Fruit fly (Drosophila melanogaster) whole organism, embryonic: Measurements from ENCODE around the gene Rilpl.

Experiments used
- Adf1 ChIP-seq: fragments of 200-800 bp; sonication (Bioruptor generic); IDR thresholded peaks from 2 replicates; pipeline ENCODE4 v1.3.6; 2022; ENCODE audit warnings: missing biosample characterization, missing genetic modification characterization
- Bgb ChIP-seq: fragments of 200-800 bp; sonication (Bioruptor generic); IDR thresholded peaks from 2 replicates; pipeline ENCODE4 v1.3.6; 2022; ENCODE audit warnings: missing biosample characterization, missing genetic modification characterization; ENCODE audit not compliant: partially characterized antibody
- Bteb2 ChIP-seq: fragments of 200-800 bp; sonication (Bioruptor generic); optimal IDR thresholded peaks from 2 replicates; lab custom pipeline; 2016; ENCODE audit warnings: missing biosample characterization, missing genetic modification characterization
- CG1024 ChIP-seq: fragments of 200-800 bp; sonication (Bioruptor generic); IDR thresholded peaks from 2 replicates; pipeline ENCODE4 v1.3.6; 2022; ENCODE audit warnings: missing biosample characterization, missing genetic modification characterization
- CG10462 ChIP-seq: fragments of 200-800 bp; sonication (Bioruptor generic); optimal IDR thresholded peaks from 2 replicates; lab custom pipeline; 2016; ENCODE audit warnings: missing biosample characterization, missing genetic modification characterization
- CG10654 ChIP-seq: fragments of 200-800 bp; sonication (Bioruptor generic); optimal IDR thresholded peaks from 2 replicates; lab custom pipeline; 2016; ENCODE audit warnings: missing biosample characterization, missing genetic modification characterization
- CG12155 ChIP-seq: fragments of 200-800 bp; sonication (Bioruptor generic); optimal IDR thresholded peaks from 3 replicates; lab custom pipeline; 2016; ENCODE audit warnings: missing biosample characterization, missing genetic modification characterization
- CG12236 ChIP-seq: fragments of 200-800 bp; sonication (Bioruptor generic); optimal IDR thresholded peaks from 2 replicates; lab custom pipeline; 2016; ENCODE audit warnings: missing biosample characterization, missing genetic modification characterization
- CG12942 ChIP-seq: fragments of 200-800 bp; sonication (Bioruptor generic); optimal IDR thresholded peaks from 3 replicates; lab custom pipeline; 2016; ENCODE audit warnings: missing biosample characterization, missing genetic modification characterization
- CG13424 ChIP-seq: fragments of 200-800 bp; sonication (Bioruptor generic); optimal IDR thresholded peaks from 2 replicates; lab custom pipeline; 2019; ENCODE audit warnings: missing biosample characterization, mild to moderate bottlenecking, missing genetic modification characterization, moderate library complexity
- CG15073 ChIP-seq: fragments of 200-800 bp; sonication (Bioruptor generic); optimal IDR thresholded peaks from 2 replicates; lab custom pipeline; 2016; ENCODE audit warnings: missing biosample characterization, missing genetic modification characterization
- CG17328 ChIP-seq: fragments of 200-800 bp; sonication (Bioruptor generic); IDR thresholded peaks from 2 replicates; pipeline ENCODE4 v1.3.6; 2022; ENCODE audit warnings: missing biosample characterization, missing genetic modification characterization
- CG17912 ChIP-seq: fragments of 200-800 bp; sonication (Bioruptor generic); optimal IDR thresholded peaks from 2 replicates; lab custom pipeline; 2018; ENCODE audit warnings: missing biosample characterization, mild to moderate bottlenecking, missing genetic modification characterization
- CG1832 ChIP-seq: fragments of 200-800 bp; sonication (Bioruptor generic); optimal IDR thresholded peaks from 2 replicates; lab custom pipeline; 2017; ENCODE audit warnings: missing biosample characterization, mild to moderate bottlenecking, missing genetic modification characterization, inconsistent platforms
- CG2199 ChIP-seq: fragments of 200-800 bp; sonication (Bioruptor generic); IDR thresholded peaks from 3 replicates; pipeline ENCODE4 v1.3.6; 2022; ENCODE audit warnings: missing biosample characterization, missing genetic modification characterization
- CG3838 ChIP-seq: fragments of 200-800 bp; sonication (Bioruptor generic); optimal IDR thresholded peaks from 3 replicates; lab custom pipeline; 2016; ENCODE audit warnings: missing biosample characterization, missing genetic modification characterization
- CG4360 ChIP-seq: fragments of 200-800 bp; sonication (Bioruptor generic); IDR thresholded peaks from 2 replicates; pipeline ENCODE4 v1.3.6; 2022; ENCODE audit warnings: missing biosample characterization, missing genetic modification characterization
- CG4404 ChIP-seq: fragments of 200-800 bp; sonication (Bioruptor generic); IDR thresholded peaks from 2 replicates; pipeline ENCODE4 v1.3.6; 2022; ENCODE audit warnings: missing biosample characterization, missing genetic modification characterization
- CG6175 ChIP-seq: fragments of 200-800 bp; sonication (Bioruptor generic); IDR thresholded peaks from 3 replicates; pipeline ENCODE4 v1.3.6; 2022; ENCODE audit warnings: missing biosample characterization, missing genetic modification characterization
- CG6254 ChIP-seq: fragments of 200-800 bp; sonication (Bioruptor generic); optimal IDR thresholded peaks from 3 replicates; lab custom pipeline; 2017; ENCODE audit warnings: mild to moderate bottlenecking, missing biosample characterization, missing genetic modification reagents, missing genetic modification characterization
- CG7786 ChIP-seq: fragments of 200-800 bp; sonication (Bioruptor generic); optimal IDR thresholded peaks from 2 replicates; lab custom pipeline; 2016; ENCODE audit warnings: missing biosample characterization, missing genetic modification characterization
- CG8359 ChIP-seq: fragments of 200-800 bp; sonication (Bioruptor generic); optimal IDR thresholded peaks from 2 replicates; lab custom pipeline; 2017; ENCODE audit warnings: missing biosample characterization, mild to moderate bottlenecking, missing genetic modification characterization, borderline replicate concordance
- Fer1 ChIP-seq: fragments of 200-800 bp; sonication (Bioruptor generic); optimal IDR thresholded peaks from 2 replicates; lab custom pipeline; 2017; ENCODE audit warnings: missing biosample characterization, mild to moderate bottlenecking, missing genetic modification characterization
- Hey ChIP-seq: fragments of 200-800 bp; sonication (Bioruptor generic); optimal IDR thresholded peaks from 3 replicates; lab custom pipeline; 2018; ENCODE audit warnings: missing biosample characterization, mild to moderate bottlenecking, missing genetic modification characterization
- HmgZ ChIP-seq: fragments of 200-800 bp; sonication (Bioruptor generic); optimal IDR thresholded peaks from 2 replicates; lab custom pipeline; 2018; ENCODE audit warnings: missing biosample characterization, mild to moderate bottlenecking, missing genetic modification characterization
- Lim3 ChIP-seq: fragments of 200-800 bp; sonication (Bioruptor generic); IDR thresholded peaks from 2 replicates; pipeline ENCODE4 v1.3.6; 2022; ENCODE audit warnings: missing biosample characterization, missing genetic modification characterization
- Meics ChIP-seq: fragments of 200-800 bp; sonication (Bioruptor generic); optimal IDR thresholded peaks from 2 replicates; lab custom pipeline; 2017; ENCODE audit warnings: missing biosample characterization, mild to moderate bottlenecking, missing genetic modification characterization
- NFAT ChIP-seq: fragments of 200-800 bp; sonication (Bioruptor generic); IDR thresholded peaks from 2 replicates; pipeline ENCODE4 v1.3.6; 2022; ENCODE audit warnings: missing biosample characterization, missing genetic modification characterization
- Stat92E ChIP-seq, 3 experiments: fragments of >200 bp in 2 of 3; fragments of 200-800 bp in 1 of 3; sonication (Bioruptor generic) in 1 of 3; optimal IDR thresholded peaks; 2 replicates each; lab custom pipeline; 2017 to 2019; ENCODE audit warnings: missing biosample characterization in 3 of 3, missing genetic modification characterization in 3 of 3, mild to moderate bottlenecking in 1 of 3, moderate library complexity in 1 of 3
- Usf ChIP-seq: fragments of 200-800 bp; sonication (Bioruptor generic); optimal IDR thresholded peaks from 2 replicates; lab custom pipeline; 2017; ENCODE audit warnings: missing genotype, missing biosample characterization, missing genetic modification characterization
- amos ChIP-seq: fragments of 200-800 bp; sonication (Bioruptor generic); IDR thresholded peaks from 2 replicates; pipeline ENCODE4 v1.3.6; 2022; ENCODE audit warnings: missing biosample characterization, missing genetic modification characterization; ENCODE audit not compliant: partially characterized antibody
- az2 ChIP-seq: fragments of 200-800 bp; sonication (Bioruptor generic); optimal IDR thresholded peaks from 3 replicates; lab custom pipeline; 2016; ENCODE audit warnings: missing biosample characterization, missing genetic modification characterization
- cwo ChIP-seq: fragments of 200-800 bp; sonication (Bioruptor generic); optimal IDR thresholded peaks from 3 replicates; lab custom pipeline; 2017; ENCODE audit warnings: missing biosample characterization, missing genetic modification characterization, mild to moderate bottlenecking, moderate library complexity, missing genetic modification reagents
- dmrt99B ChIP-seq: fragments of 200-800 bp; sonication (Bioruptor generic); optimal IDR thresholded peaks from 2 replicates; lab custom pipeline; 2018; ENCODE audit warnings: missing biosample characterization, mild to moderate bottlenecking, missing genetic modification characterization, moderate library complexity
- gcm2 ChIP-seq: fragments of 200-800 bp; sonication (Bioruptor generic); optimal IDR thresholded peaks from 2 replicates; lab custom pipeline; 2016; ENCODE audit warnings: missing biosample characterization, missing genetic modification characterization
- gsb ChIP-seq: fragments of 200-800 bp; sonication (Bioruptor generic); IDR thresholded peaks from 2 replicates; pipeline ENCODE4 v1.3.6; 2022; ENCODE audit warnings: missing biosample characterization, missing genetic modification characterization
- gsb-n ChIP-seq: fragments of 200-800 bp; sonication (Bioruptor generic); optimal IDR thresholded peaks from 3 replicates; lab custom pipeline; 2018; ENCODE audit warnings: missing biosample characterization, mild to moderate bottlenecking, missing genetic modification characterization
- oc ChIP-seq: fragments of 200-800 bp; sonication (Bioruptor generic); optimal IDR thresholded peaks from 2 replicates; lab custom pipeline; 2018; ENCODE audit warnings: missing biosample characterization, mild to moderate bottlenecking, missing genetic modification characterization, moderate library complexity
- odd ChIP-seq: fragments of 200-800 bp; sonication (Bioruptor generic); optimal IDR thresholded peaks from 2 replicates; lab custom pipeline; 2017; ENCODE audit warnings: missing biosample characterization, mild to moderate bottlenecking, missing genetic modification characterization
- otp ChIP-seq: fragments of 200-800 bp; sonication (Bioruptor generic); IDR thresholded peaks from 3 replicates; pipeline ENCODE4, ENCODE4 v1.3.6; 2022; ENCODE audit warnings: missing biosample characterization, missing genetic modification characterization
- pb ChIP-seq: fragments of 200-800 bp; sonication (Bioruptor generic); optimal IDR thresholded peaks from 3 replicates; lab custom pipeline; 2016; ENCODE audit warnings: missing biosample characterization, missing genetic modification characterization
- pros ChIP-seq: fragments of 200-800 bp; sonication (Bioruptor generic); optimal IDR thresholded peaks from 3 replicates; lab custom pipeline; 2019; ENCODE audit warnings: missing biosample characterization, mild to moderate bottlenecking, missing genetic modification characterization, moderate library complexity
- sd ChIP-seq: fragments of 200-800 bp; sonication (Bioruptor generic); optimal IDR thresholded peaks from 3 replicates; lab custom pipeline; 2018; ENCODE audit warnings: missing biosample characterization, mild to moderate bottlenecking, missing genetic modification characterization, moderate library complexity
- sima ChIP-seq: fragments of 200-800 bp; sonication (Bioruptor generic); optimal IDR thresholded peaks from 2 replicates; lab custom pipeline; 2016; ENCODE audit warnings: missing biosample characterization, missing genetic modification characterization
- sug ChIP-seq: fragments of 200-800 bp; optimal IDR thresholded peaks from 2 replicates; lab custom pipeline; 2019; ENCODE audit warnings: missing biosample characterization, mild to moderate bottlenecking, missing genetic modification characterization, moderate library complexity
- tin ChIP-seq: fragments of 200-800 bp; sonication (Bioruptor generic); optimal IDR thresholded peaks from 3 replicates; lab custom pipeline; 2016; ENCODE audit warnings: missing biosample characterization, missing genetic modification characterization
- tna ChIP-seq: fragments of 200-800 bp; sonication (Bioruptor generic); IDR thresholded peaks from 2 replicates; pipeline ENCODE4 v1.3.6; 2022; ENCODE audit warnings: missing biosample characterization, missing genetic modification characterization; ENCODE audit not compliant: partially characterized antibody
- tup ChIP-seq: fragments of 200-800 bp; sonication (Bioruptor generic); optimal IDR thresholded peaks from 2 replicates; lab custom pipeline; 2016; ENCODE audit warnings: missing biosample characterization, mild to moderate bottlenecking, missing genetic modification characterization, moderate library complexity
- z ChIP-seq: fragments of 200-800 bp; sonication (Bioruptor generic); IDR thresholded peaks from 3 replicates; pipeline ENCODE4 v1.3.6; 2022; ENCODE audit warnings: missing biosample characterization, missing genetic modification characterization

Gene Rilpl

dm6 chrX:1370104-1370802 lies 22.6 kb upstream of the Rilpl start, which contains the start of gene ssx (continued):
- TF ChIP-seq Stat92E (GFP tag; optimal IDR thresholded peaks at IDR 0.05; lab: Kevin White, UChicago): no peak
- TF ChIP-seq Meics (GFP tag; lab: Kevin White, UChicago): no peak
- no peak for TF ChIP-seq CG8359
- TF ChIP-seq CG6175 (GFP tag; lab: Robert Waterston, UW): no peak
- peak; percentile 36 for TF ChIP-seq sug (tag; lab: Kevin White, UChicago)
- TF ChIP-seq CG4404: 0 out of 2 replicates have a peak, but pooled peaks have one; percentile 13
- TF ChIP-seq CG13424 (tag; lab: Kevin White, UChicago): no peak
- no peak for TF ChIP-seq CG17912
- no peak for TF ChIP-seq gcm2
- TF ChIP-seq CG12155 (GFP tag; lab: Kevin White, UChicago): no peak
- TF ChIP-seq Fer1 (GFP tag; lab: Kevin White, UChicago): no peak
- TF ChIP-seq tin (GFP tag; lab: Kevin White, UChicago): peak; percentile 45
- no peak for TF ChIP-seq sd
- TF ChIP-seq cwo (GFP tag; lab: Kevin White, UChicago): no peak
- TF ChIP-seq oc (tag; lab: Kevin White, UChicago): no peak
- TF ChIP-seq pros (GFP tag; lab: Kevin White, UChicago): no peak
- peak; percentile 81 for TF ChIP-seq amos (GFP tag; lab: Robert Waterston, UW)
- no peak for TF ChIP-seq z (GFP tag; lab: Robert Waterston, UW)
- no peak for TF ChIP-seq CG2199
- no peak for TF ChIP-seq CG12236
- peak; percentile 88; the same call in 1 of the 2 replicates for TF ChIP-seq tna (GFP tag; lab: Robert Waterston, UW)
- peak; percentile 39 for TF ChIP-seq CG12942 (GFP tag; lab: Kevin White, UChicago)
- no peak for TF ChIP-seq CG4360 (GFP tag; lab: Robert Waterston, UW)
- peak; percentile 23 for TF ChIP-seq HmgZ
- TF ChIP-seq CG1832 (GFP tag; lab: Kevin White, UChicago): no peak
- TF ChIP-seq az2 (GFP tag; lab: Kevin White, UChicago): peak; percentile 20
- TF ChIP-seq Bgb (GFP tag; lab: Robert Waterston, UW): peak; percentile 85
- no peak for TF ChIP-seq NFAT (GFP tag; lab: Robert Waterston, UW)
- TF ChIP-seq Usf (GFP tag; lab: Kevin White, UChicago): no peak
- no peak for TF ChIP-seq odd (GFP tag; lab: Kevin White, UChicago)
- TF ChIP-seq otp (GFP tag; lab: Robert Waterston, UW): peak; percentile 50; the same call in 1 of the 3 replicates
- no peak for TF ChIP-seq Lim3 (GFP tag; lab: Robert Waterston, UW)
- TF ChIP-seq gsb: no peak
- no peak for TF ChIP-seq Adf1 (GFP tag; lab: Robert Waterston, UW)
- TF ChIP-seq CG6254 (GFP tag; lab: Kevin White, UChicago): no peak
- no peak for TF ChIP-seq CG3838 (GFP tag; lab: Kevin White, UChicago)
- no peak for TF ChIP-seq sima (GFP tag; lab: Kevin White, UChicago)
- TF ChIP-seq CG1024: no peak
- no peak for TF ChIP-seq CG7786
- no peak for TF ChIP-seq CG10462 (GFP tag; lab: Kevin White, UChicago)
- TF ChIP-seq gsb-n: no peak
- TF ChIP-seq CG15073 (GFP tag; lab: Kevin White, UChicago): no peak
- no peak for TF ChIP-seq tup
- peak; percentile 4 for TF ChIP-seq CG10654
- TF ChIP-seq dmrt99B: no peak
- no peak for TF ChIP-seq Hey (tag; lab: Kevin White, UChicago)
- no peak for TF ChIP-seq pb (GFP tag; lab: Kevin White, UChicago)
- peak; percentile 36; the same call in 1 of the 2 replicates for TF ChIP-seq CG17328
- peak; percentile 22 for TF ChIP-seq Bteb2 (GFP tag; lab: Kevin White, UChicago)
